Worm (Caenorhabditis elegans) whole organism, L2 larva: ENCODE data around the gene cest-6.

Experiments used
- ZK546.5 ChIP-seq: sonication (generic microtip); optimal IDR thresholded peaks from 2 replicates; lab custom pipeline; 2017; ENCODE audit warnings: missing biosample characterization, missing genetic modification characterization
- alr-1 ChIP-seq: fragments of 150-350 bp; optimal IDR thresholded peaks from 2 replicates; lab custom pipeline; 2014; ENCODE audit warnings: missing biosample characterization, missing genetic modification characterization
- blmp-1 ChIP-seq: sonication (generic microtip); optimal IDR thresholded peaks from 2 replicates; lab custom pipeline; 2017; ENCODE audit warnings: missing genetic modification characterization, mild to moderate bottlenecking, missing compliant biosample characterization, antibody characterized with exemption, moderate library complexity; ENCODE audit not compliant: insufficient read depth
- ceh-16 ChIP-seq: fragments of 150-350 bp; optimal IDR thresholded peaks from 2 replicates; lab custom pipeline; 2014; ENCODE audit warnings: missing biosample characterization, missing genetic modification characterization
- ceh-82 ChIP-seq: fragments of 150-350 bp; optimal IDR thresholded peaks from 2 replicates; lab custom pipeline; 2014; ENCODE audit warnings: missing biosample characterization, missing genetic modification characterization
- crh-2 ChIP-seq: sonication (generic microtip); optimal IDR thresholded peaks from 2 replicates; lab custom pipeline; 2017; ENCODE audit warnings: missing biosample characterization, missing genetic modification characterization
- dmd-4 ChIP-seq: sonication (generic microtip); optimal IDR thresholded peaks from 2 replicates; lab custom pipeline; 2017; ENCODE audit warnings: missing biosample characterization, missing genetic modification characterization
- egl-27 ChIP-seq: sonication (generic microtip); optimal IDR thresholded peaks from 3 replicates; lab custom pipeline; 2017; ENCODE audit warnings: missing biosample characterization, missing genetic modification reagents, missing genetic modification characterization
- elt-1 ChIP-seq: fragments of 150-350 bp; optimal IDR thresholded peaks from 2 replicates; lab custom pipeline; 2014; ENCODE audit warnings: missing biosample characterization, missing genetic modification characterization
- elt-3 ChIP-seq: sonication (generic microtip); optimal IDR thresholded peaks from 2 replicates; lab custom pipeline; 2017; ENCODE audit warnings: missing biosample characterization, missing genetic modification characterization
- gmeb-1 ChIP-seq: fragments of 150-350 bp; optimal IDR thresholded peaks from 2 replicates; lab custom pipeline; 2014; ENCODE audit warnings: missing biosample characterization, missing genetic modification characterization
- lin-11 ChIP-seq: fragments of 150-350 bp; sonication (generic microtip); optimal IDR thresholded peaks from 2 replicates; lab custom pipeline; 2014; ENCODE audit warnings: missing biosample characterization, missing genetic modification characterization, inconsistent platforms, mixed read lengths
- lin-13 ChIP-seq: fragments of 150-350 bp; optimal IDR thresholded peaks from 2 replicates; lab custom pipeline; 2014; ENCODE audit warnings: missing biosample characterization, missing genetic modification reagents, missing genetic modification characterization
- lin-39 ChIP-seq: fragments of 150-350 bp; optimal IDR thresholded peaks from 2 replicates; lab custom pipeline; 2014; ENCODE audit warnings: missing biosample characterization, missing genetic modification reagents, missing genetic modification characterization
- lsy-2 ChIP-seq, 2 experiments: fragments of 150-350 bp in 1 of 2; sonication (generic microtip) in 1 of 2; optimal IDR thresholded peaks; 2 replicates each; lab custom pipeline; 2014 to 2017; ENCODE audit warnings: missing biosample characterization in 2 of 2, missing genetic modification characterization in 2 of 2
- mab-5 ChIP-seq: fragments of 150-350 bp; optimal IDR thresholded peaks from 2 replicates; lab custom pipeline; 2014; ENCODE audit warnings: missing biosample characterization, missing genetic modification characterization
- mbf-1 ChIP-seq: sonication (generic microtip); optimal IDR thresholded peaks from 2 replicates; lab custom pipeline; 2017; ENCODE audit warnings: missing biosample characterization, missing genetic modification characterization
- mdl-1 ChIP-seq, 2 experiments: fragments of 150-350 bp in 1 of 2; sonication (generic microtip) in 1 of 2; optimal IDR thresholded peaks; 2 replicates each; lab custom pipeline; 2017; ENCODE audit warnings: missing biosample characterization in 2 of 2, missing genetic modification characterization in 2 of 2
- nhr-10 ChIP-seq: sonication (generic microtip); optimal IDR thresholded peaks from 2 replicates; lab custom pipeline; 2017; ENCODE audit warnings: missing biosample characterization, missing genetic modification characterization
- nhr-11 ChIP-seq: fragments of 150-350 bp; optimal IDR thresholded peaks from 2 replicates; lab custom pipeline; 2014; ENCODE audit warnings: missing biosample characterization, missing genetic modification characterization
- nhr-129 ChIP-seq: fragments of 150-350 bp; optimal IDR thresholded peaks from 2 replicates; lab custom pipeline; 2014; ENCODE audit warnings: missing biosample characterization, missing genetic modification characterization
- nhr-21 ChIP-seq: fragments of 150-350 bp; optimal IDR thresholded peaks from 2 replicates; lab custom pipeline; 2014; ENCODE audit warnings: missing biosample characterization, missing genetic modification characterization
- nhr-23 ChIP-seq: fragments of 150-350 bp; optimal IDR thresholded peaks from 2 replicates; lab custom pipeline; 2014; ENCODE audit warnings: missing biosample characterization, missing genetic modification reagents, missing genetic modification characterization
- nhr-237 ChIP-seq: fragments of 150-350 bp; optimal IDR thresholded peaks from 2 replicates; lab custom pipeline; 2014; ENCODE audit warnings: missing biosample characterization, missing genetic modification characterization
- nhr-25 ChIP-seq: fragments of 150-350 bp; sonication (generic microtip); optimal IDR thresholded peaks from 3 replicates; lab custom pipeline; 2014; ENCODE audit warnings: missing biosample characterization, missing genetic modification characterization
- nhr-6 ChIP-seq: fragments of 150-350 bp; optimal IDR thresholded peaks from 2 replicates; lab custom pipeline; 2014; ENCODE audit warnings: missing biosample characterization, missing genetic modification characterization
- nhr-77 ChIP-seq: fragments of 150-350 bp; optimal IDR thresholded peaks from 2 replicates; lab custom pipeline; 2014; ENCODE audit warnings: missing biosample characterization, missing genetic modification characterization
- peb-1 ChIP-seq: fragments of 150-350 bp; optimal IDR thresholded peaks from 2 replicates; lab custom pipeline; 2014; ENCODE audit warnings: missing biosample characterization, missing genetic modification characterization
- sem-4 ChIP-seq: fragments of 150-350 bp; optimal IDR thresholded peaks from 2 replicates; lab custom pipeline; 2014; ENCODE audit warnings: missing biosample characterization, missing genetic modification reagents, missing genetic modification characterization
- sma-3 ChIP-seq: sonication (generic microtip); optimal IDR thresholded peaks from 2 replicates; lab custom pipeline; 2016; ENCODE audit warnings: missing genetic modification reagents, missing genetic modification characterization, missing compliant biosample characterization
- snpc-4 ChIP-seq: fragments of 150-350 bp; optimal IDR thresholded peaks from 2 replicates; lab custom pipeline; 2014; ENCODE audit warnings: missing biosample characterization, missing genetic modification characterization
- unc-39 ChIP-seq: fragments of 150-350 bp; optimal IDR thresholded peaks from 2 replicates; lab custom pipeline; 2014; ENCODE audit warnings: missing biosample characterization, missing genetic modification characterization
- unc-55 ChIP-seq: fragments of 150-350 bp; sonication (generic microtip); optimal IDR thresholded peaks from 3 replicates; lab custom pipeline; 2014; ENCODE audit warnings: missing biosample characterization, missing genetic modification reagents, missing genetic modification characterization
- unc-62 ChIP-seq: fragments of 150-350 bp; optimal IDR thresholded peaks from 2 replicates; lab custom pipeline; 2014; ENCODE audit warnings: missing biosample characterization, missing genetic modification reagents, missing genetic modification characterization
- zag-1 ChIP-seq: fragments of 150-350 bp; optimal IDR thresholded peaks from 2 replicates; lab custom pipeline; 2014; ENCODE audit warnings: missing biosample characterization, missing genetic modification characterization
- ztf-1 ChIP-seq: fragments of 200-800 bp; sonication (Bioruptor generic); conservative IDR thresholded peaks from 2 replicates; pipeline ENCODE4 v1.3.6; 2022; ENCODE audit warnings: missing genetic modification characterization, missing compliant biosample characterization
- ztf-4 ChIP-seq: fragments of 150-350 bp; optimal IDR thresholded peaks from 2 replicates; lab custom pipeline; 2014; ENCODE audit warnings: missing biosample characterization, missing genetic modification characterization

cest-6 gene

DNA sequence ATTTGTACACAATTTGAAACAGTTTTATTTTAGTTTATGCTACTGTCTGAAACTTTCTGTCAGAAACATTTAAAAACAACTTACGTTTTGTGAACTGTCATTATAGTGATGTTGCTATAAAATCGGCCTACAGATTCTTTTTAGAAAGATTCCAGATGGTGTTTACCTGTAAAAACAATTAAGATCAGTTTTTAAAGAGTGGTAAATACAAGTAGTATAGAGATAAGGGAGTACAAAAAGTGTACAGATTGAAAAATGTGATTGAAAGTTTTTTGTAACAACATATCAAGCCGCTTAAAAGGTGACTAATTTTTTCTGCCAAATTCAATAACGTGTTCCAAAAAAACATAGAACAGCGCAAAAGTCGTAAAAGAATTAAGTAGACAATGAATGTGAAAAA, 9.2 kb upstream of the cest-6 start, which contains the start of gene npr-12:
Gene npr-12 (minus strand): TSS at position 101 of the 400 bp plus-strand sequence.
- TF ChIP-seq mab-5 (tag; lab: Kevin White, UChicago) = no peak
- no peak for TF ChIP-seq ZK546.5 (tag; lab: Kevin White, UChicago)
- TF ChIP-seq elt-3 (tag; lab: Kevin White, UChicago) = no peak
- TF ChIP-seq mbf-1 (tag; lab: Kevin White, UChicago) = no peak
- no peak for TF ChIP-seq zag-1
- TF ChIP-seq elt-1 (tag; lab: Kevin White, UChicago) = no peak
- no peak for TF ChIP-seq nhr-77 (tag; lab: Kevin White, UChicago)
- no peak for TF ChIP-seq nhr-11 (tag; lab: Kevin White, UChicago)
- TF ChIP-seq sma-3 (GFP tag; lab: Kevin White, UChicago) = no peak
- no peak for TF ChIP-seq nhr-129 (tag; lab: Kevin White, UChicago)
- no peak for TF ChIP-seq mdl-1 (tag; optimal IDR thresholded peaks at IDR 0.05; lab: Kevin White, UChicago)
- no peak for TF ChIP-seq unc-62 (GFP tag; lab: Kevin White, UChicago)
- TF ChIP-seq ztf-1 = no peak

DNA sequence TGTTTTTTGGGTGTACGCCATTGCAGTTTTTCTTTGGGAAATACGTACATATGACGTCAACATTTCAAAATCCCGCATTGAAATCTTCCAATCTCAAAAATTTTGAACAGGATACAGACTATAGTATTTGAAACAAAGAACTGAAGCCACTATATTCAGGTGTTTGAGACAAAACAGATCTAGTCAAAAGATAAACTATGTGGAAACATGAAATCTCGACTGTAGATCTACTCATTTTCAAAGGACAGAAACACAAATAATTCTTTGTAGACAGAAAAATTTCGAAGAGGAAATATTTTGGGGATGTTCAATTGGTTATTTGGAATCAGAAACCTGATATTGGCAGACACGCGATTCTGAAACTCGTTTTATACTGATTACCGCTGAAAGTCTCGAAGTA, 2.8 kb downstream of the cest-6 start:
- no peak for TF ChIP-seq nhr-21 (tag; lab: Kevin White, UChicago)
- TF ChIP-seq egl-27 = no peak
- no peak for TF ChIP-seq lin-39 (tag; lab: Kevin White, UChicago)
- TF ChIP-seq unc-55 (GFP tag; lab: Kevin White, UChicago) = no peak
- TF ChIP-seq nhr-6 (tag; lab: Kevin White, UChicago) = no peak
- TF ChIP-seq nhr-77 (tag; lab: Kevin White, UChicago) = no peak
- TF ChIP-seq lsy-2 (tag; optimal IDR thresholded peaks at IDR 0.05; lab: Kevin White, UChicago) = no peak
- TF ChIP-seq snpc-4 (tag; lab: Kevin White, UChicago) = no peak
- TF ChIP-seq nhr-237 (tag; lab: Kevin White, UChicago) = no peak
- TF ChIP-seq unc-62 (GFP tag; lab: Kevin White, UChicago) = no peak
- no peak for TF ChIP-seq nhr-23 (tag; lab: Kevin White, UChicago)
- TF ChIP-seq nhr-10 (tag; lab: Kevin White, UChicago) = no peak
- TF ChIP-seq gmeb-1 (tag; lab: Kevin White, UChicago) = no peak
- no peak for TF ChIP-seq mbf-1 (tag; lab: Kevin White, UChicago)
- no peak for TF ChIP-seq elt-1 (tag; lab: Kevin White, UChicago)

DNA sequence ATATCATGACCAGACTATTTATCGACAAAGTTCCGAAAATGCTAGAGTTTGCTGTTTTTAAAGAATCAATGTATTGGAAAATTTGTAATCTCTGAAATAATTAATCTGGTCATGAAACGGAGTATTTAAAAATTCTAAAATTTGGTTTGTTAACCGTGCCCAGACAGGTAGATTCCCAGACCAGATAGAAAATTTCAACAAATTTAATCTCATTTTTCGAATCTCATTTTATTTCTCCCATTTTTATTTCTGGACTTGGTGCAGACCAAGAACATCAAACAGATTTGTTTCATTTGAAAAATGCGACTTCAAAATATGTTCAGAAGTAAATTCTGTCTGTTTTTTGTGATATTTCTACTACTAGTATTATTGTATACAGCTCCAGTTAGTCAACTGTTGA, 5.2 kb downstream of the cest-6 start, which contains the start of gene T22D1.1:
Gene T22D1.1 (plus strand): TSS at position 301 of the 400 bp plus-strand sequence.
- TF ChIP-seq gmeb-1 (tag; lab: Kevin White, UChicago) = no peak
- TF ChIP-seq nhr-25 (tag; lab: Kevin White, UChicago) = no peak
- no peak for TF ChIP-seq peb-1
- no peak for TF ChIP-seq unc-55 (GFP tag; lab: Kevin White, UChicago)
- no peak for TF ChIP-seq unc-39 (tag; lab: Kevin White, UChicago)
- no peak for TF ChIP-seq sem-4 (tag; lab: Kevin White, UChicago)
- no peak for TF ChIP-seq crh-2 (tag; lab: Kevin White, UChicago)
- no peak for TF ChIP-seq dmd-4 (tag; lab: Kevin White, UChicago)
- no peak for TF ChIP-seq lsy-2 (tag; optimal IDR thresholded peaks at IDR 0.05; lab: Kevin White, UChicago)
- no peak for TF ChIP-seq mbf-1 (tag; lab: Kevin White, UChicago)
- no peak for TF ChIP-seq lin-11 (tag; lab: Kevin White, UChicago)
- no peak for TF ChIP-seq elt-1 (tag; lab: Kevin White, UChicago)
- TF ChIP-seq zag-1 = no peak
- TF ChIP-seq lin-13 = no peak
- no peak for TF ChIP-seq ztf-4 (tag; lab: Kevin White, UChicago)

DNA sequence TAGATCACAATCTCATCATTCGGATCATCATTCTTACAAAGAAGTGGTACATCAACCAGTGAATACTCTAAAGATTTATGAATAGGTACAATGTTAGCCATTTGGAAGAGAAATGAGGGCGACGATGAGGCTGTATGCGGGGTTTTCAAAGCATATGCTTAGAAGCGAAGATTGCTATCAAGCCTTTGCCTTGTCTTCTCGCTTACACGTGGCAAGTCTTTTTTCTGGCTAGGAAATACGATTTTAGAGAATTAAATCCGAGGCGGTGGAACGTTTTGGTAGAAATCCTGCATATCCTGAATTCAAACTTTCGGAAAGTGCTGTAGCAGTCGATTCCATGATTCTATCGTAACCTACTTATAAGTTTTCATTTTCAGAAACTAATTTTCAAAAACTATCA, 8.3 kb downstream of the cest-6 start, which contains the start of gene T22D1.18:
Gene T22D1.18 (minus strand): TSS at position 101 of the 400 bp plus-strand sequence.
- TF ChIP-seq unc-62 (GFP tag; lab: Kevin White, UChicago) (no peak), nhr-129 (tag; lab: Kevin White, UChicago) (no peak), ceh-82 (tag; lab: Kevin White, UChicago) (no peak), alr-1 (tag; lab: Kevin White, UChicago) (no peak), mbf-1 (tag; lab: Kevin White, UChicago) (no peak), gmeb-1 (tag; lab: Kevin White, UChicago) (no peak), blmp-1 (no peak), nhr-237 (tag; lab: Kevin White, UChicago) (no peak), ZK546.5 (tag; lab: Kevin White, UChicago) (no peak), ceh-16 (tag; lab: Kevin White, UChicago) (no peak), sem-4 (tag; lab: Kevin White, UChicago) (no peak), nhr-25 (tag; lab: Kevin White, UChicago) (no peak), dmd-4 (tag; lab: Kevin White, UChicago) (no peak), lin-11 (tag; lab: Kevin White, UChicago) (no peak)
- TF ChIP-seq, all 48 proteins: peak for 0
